Worm (Caenorhabditis elegans): ENCODE measurements around the gene ndub-11.
A peak's percentile ranks its signal among the peaks of the same experiment; 100 is the strongest.

ndub-11 gene

DNA sequence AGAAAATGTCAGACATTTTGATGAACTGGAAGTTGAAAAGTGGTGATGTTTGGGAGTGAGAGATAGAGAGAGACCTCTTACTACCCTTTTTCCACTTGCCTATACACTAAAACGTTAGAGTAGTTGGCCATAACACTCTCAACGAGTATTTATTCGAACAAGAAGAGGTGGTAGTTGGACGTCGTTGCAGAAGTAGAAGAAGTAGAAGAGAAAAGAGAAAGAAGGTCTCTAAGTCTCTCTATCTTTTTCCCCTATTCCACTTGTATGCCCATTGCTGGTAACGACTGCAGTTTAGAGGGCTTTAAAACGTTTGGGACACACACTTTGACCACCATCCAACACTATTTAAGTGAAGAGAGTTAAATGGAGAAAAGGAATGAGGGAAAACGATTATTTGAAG, 38.5 kb downstream of the ndub-11 start:
- TF ChIP-seq nhr-28 (tag; optimal IDR thresholded peaks at IDR 0.05) (no peak), daf-12 (tag; optimal IDR thresholded peaks at IDR 0.05) (no peak), unc-62 (GFP tag; optimal IDR thresholded peaks at IDR 0.05) (no peak), egl-5 (tag; optimal IDR thresholded peaks at IDR 0.05) (peak; percentile 59)

DNA sequence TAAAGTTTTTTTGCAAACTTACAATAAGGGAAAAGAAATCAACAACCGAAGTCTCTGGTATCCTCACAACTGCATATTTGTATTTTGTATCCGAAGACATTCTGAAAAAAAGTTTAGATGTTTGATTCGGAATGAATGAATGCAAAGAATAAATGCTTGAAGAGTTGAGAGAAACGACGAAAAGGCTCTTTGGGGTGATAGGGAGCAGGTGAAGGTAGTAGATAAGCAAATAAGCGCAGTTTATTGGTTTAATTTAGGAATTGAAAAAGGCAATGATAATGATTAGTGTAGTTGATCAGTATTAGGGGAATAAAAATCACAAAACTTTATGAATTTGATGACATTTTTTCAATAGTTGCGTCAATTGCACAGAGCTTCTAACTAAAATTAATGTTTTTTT, 43.5 kb downstream of the ndub-11 start, which contains the start of gene nsy-7:
TSS of gene nsy-7 (minus strand) at position 101 of the 400 bp plus-strand sequence.
- no peak for TF ChIP-seq nhr-23 (tag; optimal IDR thresholded peaks at IDR 0.05)
- TF ChIP-seq elt-2 (tag; optimal IDR thresholded peaks at IDR 0.05) = peak; percentile 15

DNA sequence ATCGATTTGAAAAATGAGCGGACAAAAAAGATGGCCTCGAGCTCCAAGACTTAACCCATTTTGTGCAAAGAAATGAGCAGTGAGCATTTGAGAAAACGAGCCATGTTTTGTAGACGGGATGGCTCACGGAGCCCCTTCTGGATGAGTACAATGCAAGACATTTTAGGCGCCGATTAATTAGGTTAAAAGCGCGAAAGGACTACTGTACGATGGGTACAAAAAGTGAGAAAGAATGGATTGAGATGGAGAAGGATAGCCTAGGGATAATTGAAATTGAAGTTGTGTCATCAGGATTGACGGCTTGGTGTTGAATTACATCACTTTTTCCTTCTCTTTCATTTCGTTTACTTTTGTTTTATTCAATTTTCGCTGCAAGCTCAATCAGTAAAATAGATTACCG, 49.2 kb downstream of the ndub-11 start:
- TF ChIP-seq sea-2 (GFP tag; optimal IDR thresholded peaks at IDR 0.05) (no peak), daf-12 (tag; optimal IDR thresholded peaks at IDR 0.05) (no peak), jun-1 (tag; optimal IDR thresholded peaks at IDR 0.05) (no peak), elt-3 (tag; optimal IDR thresholded peaks at IDR 0.05) (no peak), nhr-11 (tag; optimal IDR thresholded peaks at IDR 0.05) (no peak), fkh-2 (tag; optimal IDR thresholded peaks at IDR 0.05) (no peak)

DNA sequence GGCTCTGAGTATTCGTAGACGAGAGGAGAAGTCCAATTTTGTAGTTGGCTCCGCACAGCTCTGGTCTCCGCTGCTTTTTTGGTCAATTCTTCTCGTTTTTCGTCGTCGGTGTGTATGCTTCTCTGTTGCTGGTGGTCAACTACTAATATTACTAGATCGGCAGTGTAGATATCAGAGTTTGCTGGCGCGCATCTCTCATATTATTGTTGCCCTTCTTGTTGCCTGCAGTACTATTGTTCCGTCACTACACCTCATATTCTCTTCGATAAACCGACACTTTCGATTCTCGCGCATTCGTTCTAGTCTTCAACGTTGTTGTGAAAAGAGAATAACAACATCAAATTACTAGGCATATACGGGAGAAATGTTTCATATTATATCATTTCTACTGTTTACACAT, 49.9 kb downstream of the ndub-11 start:
- TF ChIP-seq nhr-77 (tag; optimal IDR thresholded peaks at IDR 0.05) = no peak
- no peak for TF ChIP-seq elt-2 (tag; optimal IDR thresholded peaks at IDR 0.05)
- no peak for TF ChIP-seq nhr-25 (tag; optimal IDR thresholded peaks at IDR 0.05)
- no peak for TF ChIP-seq elt-1 (tag; optimal IDR thresholded peaks at IDR 0.05)
- TF ChIP-seq tbx-2 (tag; optimal IDR thresholded peaks at IDR 0.05) = no peak
- TF ChIP-seq fkh-10 (GFP tag; optimal IDR thresholded peaks at IDR 0.05) = no peak
- no peak for TF ChIP-seq skn-1 (tag; optimal IDR thresholded peaks at IDR 0.05)
- TF ChIP-seq ztf-11 (tag; optimal IDR thresholded peaks at IDR 0.05) = no peak
- TF ChIP-seq lin-15B (tag; optimal IDR thresholded peaks at IDR 0.05) = no peak
- no peak for TF ChIP-seq zag-1 (tag; optimal IDR thresholded peaks at IDR 0.05)
- TF ChIP-seq lin-39 (tag; optimal IDR thresholded peaks at IDR 0.05) = no peak
- TF ChIP-seq sea-2 (GFP tag; optimal IDR thresholded peaks at IDR 0.05) = no peak
- no peak for TF ChIP-seq nhr-76 (tag; optimal IDR thresholded peaks at IDR 0.05)
- TF ChIP-seq ama-1 (optimal IDR thresholded peaks at IDR 0.05) = no peak
- no peak for TF ChIP-seq nhr-43 (tag; optimal IDR thresholded peaks at IDR 0.05; ENCODE audit: poor library complexity, severe bottlenecking)
- no peak for TF ChIP-seq R02D3.7 (tag; optimal IDR thresholded peaks at IDR 0.05)
- no peak for TF ChIP-seq elt-3 (tag; optimal IDR thresholded peaks at IDR 0.05)
